Fruit fly (Drosophila melanogaster) whole organism: ENCODE data around the gene E2f2.

Experiments used
- Dll ChIP-seq: fragments of >200 bp; optimal IDR thresholded peaks from 2 replicates; lab custom pipeline; 2017
- EcR ChIP-seq, 2 experiments: fragments of >200 bp; optimal IDR thresholded peaks; 2 replicates each; lab custom pipeline; 2017; ENCODE audit warnings: missing biosample characterization in 2 of 2, missing genetic modification characterization in 2 of 2, missing genetic modification reagents in 2 of 2
- psq ChIP-seq: fragments of >200 bp; optimal IDR thresholded peaks from 2 replicates; lab custom pipeline; 2017

DNA sequence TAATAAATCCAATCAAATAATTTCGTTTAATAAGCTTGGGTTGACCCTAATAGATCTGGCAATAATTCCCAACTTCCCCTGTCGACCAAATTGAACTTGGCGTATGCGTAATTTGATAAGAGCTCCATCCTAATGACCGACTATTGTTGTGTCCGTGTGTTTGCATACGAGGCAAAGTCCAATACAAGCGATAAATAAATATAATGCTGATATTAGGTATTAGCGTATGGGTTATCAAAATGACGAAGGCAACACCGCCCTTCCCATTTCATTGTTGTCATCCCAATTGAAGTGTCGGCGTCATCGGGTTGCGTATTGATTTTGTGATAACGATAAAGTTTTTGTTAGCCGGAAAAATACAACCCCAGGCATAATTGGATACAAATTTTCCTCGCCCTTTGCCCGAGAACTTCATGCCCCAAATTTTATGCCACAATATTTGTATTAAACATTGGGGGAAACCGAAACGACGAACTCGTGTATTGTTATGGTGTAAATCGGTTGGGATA is 32.8 kb upstream of the E2f2 start:
- TF ChIP-seq psq (lab: Kevin White, UChicago) (no peak), EcR (GFP tag; optimal IDR thresholded peaks at IDR 0.05; lab: Kevin White, UChicago) (no peak), Dll (lab: Kevin White, UChicago) (no peak)
